Worm (Caenorhabditis elegans) whole organism, midembryonic: ENCODE measurements around the gene cdc-37.

Experiments used
- cog-1 ChIP-seq: sonication (generic microtip); optimal IDR thresholded peaks from 2 replicates; lab custom pipeline; 2016; ENCODE audit warnings: missing genetic modification characterization, missing compliant biosample characterization
- flt-1 ChIP-seq: fragments of 200-800 bp; sonication (Bioruptor generic); IDR thresholded peaks from 2 replicates; pipeline ENCODE4 v1.3.6; 2022; ENCODE audit warnings: missing genetic modification characterization, missing compliant biosample characterization
- klf-2 ChIP-seq: fragments of 200-800 bp; sonication (Bioruptor generic); conservative IDR thresholded peaks from 2 replicates; pipeline ENCODE4 v1.3.6; 2022; ENCODE audit warnings: missing genetic modification reagents, missing genetic modification characterization, missing compliant biosample characterization
- ztf-29 ChIP-seq: fragments of 200-800 bp; sonication (Bioruptor generic); IDR thresholded peaks from 2 replicates; pipeline ENCODE4 v1.3.6; 2022; ENCODE audit warnings: missing genetic modification reagents, missing genetic modification characterization, missing compliant biosample characterization

- TF ChIP-seq cog-1 (tag; lab: Kevin White, UChicago) (no peak), klf-2 (GFP tag; lab: Robert Waterston, UW) (no peak), flt-1 (GFP tag; lab: Robert Waterston, UW) (no peak), ztf-29 (GFP tag; lab: Robert Waterston, UW) (no peak)
These were observed 30.9 kb downstream of the cdc-37 start for ce11 chrII:549501-549900.
